Fruit fly (Drosophila melanogaster) whole organism, embryonic: ENCODE results near the gene CG15629.
A peak's percentile ranks its signal among the peaks of the same experiment; 100 is the strongest.

ENCODE experiments used
- Bgb ChIP-seq: fragments of 200-800 bp; sonication (Bioruptor generic); IDR thresholded peaks from 2 replicates; pipeline ENCODE4 v1.3.6; 2022; ENCODE audit warnings: missing biosample characterization, missing genetic modification characterization; ENCODE audit not compliant: partially characterized antibody
- CG10267 ChIP-seq: fragments of 200-800 bp; sonication (Bioruptor generic); optimal IDR thresholded peaks from 2 replicates; lab custom pipeline; 2018; ENCODE audit warnings: missing biosample characterization, mild to moderate bottlenecking, missing genetic modification characterization, moderate library complexity
- CG10431 ChIP-seq: fragments of 200-800 bp; sonication (Bioruptor generic); optimal IDR thresholded peaks from 3 replicates; lab custom pipeline; 2018; ENCODE audit warnings: missing biosample characterization, mild to moderate bottlenecking, missing genetic modification characterization
- CG10979 ChIP-seq: fragments of 200-800 bp; sonication (Bioruptor generic); optimal IDR thresholded peaks from 2 replicates; lab custom pipeline; 2018; ENCODE audit warnings: missing biosample characterization, mild to moderate bottlenecking, missing genetic modification characterization, moderate library complexity
- CG11085 ChIP-seq: fragments of 200-800 bp; sonication (Bioruptor generic); IDR thresholded peaks from 2 replicates; pipeline ENCODE4 v1.3.6; 2022; ENCODE audit warnings: missing biosample characterization, missing genetic modification characterization
- CG1233 ChIP-seq: fragments of 200-800 bp; sonication (Bioruptor generic); optimal IDR thresholded peaks from 4 replicates; lab custom pipeline; 2018; ENCODE audit warnings: missing biosample characterization, mild to moderate bottlenecking, missing genetic modification characterization
- CG14965 ChIP-seq: fragments of 200-800 bp; sonication (Bioruptor generic); optimal IDR thresholded peaks from 2 replicates; lab custom pipeline; 2016; ENCODE audit warnings: missing biosample characterization, missing genetic modification characterization, borderline replicate concordance
- CG1529 ChIP-seq: fragments of 200-800 bp; sonication (Bioruptor generic); optimal IDR thresholded peaks from 3 replicates; lab custom pipeline; 2018; ENCODE audit warnings: missing biosample characterization, missing genetic modification characterization
- CG1602 ChIP-seq: fragments of 200-800 bp; sonication (Bioruptor generic); optimal IDR thresholded peaks from 3 replicates; lab custom pipeline; 2016; ENCODE audit warnings: missing biosample characterization, missing genetic modification characterization
- CG17568 ChIP-seq: fragments of 200-800 bp; sonication (Bioruptor generic); optimal IDR thresholded peaks from 2 replicates; lab custom pipeline; 2018; ENCODE audit warnings: missing biosample characterization, mild to moderate bottlenecking, missing genetic modification characterization, moderate library complexity
- CG32772 ChIP-seq: fragments of 200-800 bp; sonication (Bioruptor generic); IDR thresholded peaks from 2 replicates; pipeline ENCODE4 v1.3.6; 2022; ENCODE audit warnings: missing biosample characterization, missing genetic modification characterization
- CG3281 ChIP-seq: fragments of 200-800 bp; sonication (Bioruptor generic); optimal IDR thresholded peaks from 3 replicates; lab custom pipeline; 2017; ENCODE audit warnings: missing biosample characterization, mild to moderate bottlenecking, missing genetic modification characterization
- CG33557 ChIP-seq: fragments of 200-800 bp; sonication (Bioruptor generic); optimal IDR thresholded peaks from 2 replicates; lab custom pipeline; 2019; ENCODE audit warnings: missing biosample characterization, mild to moderate bottlenecking, missing genetic modification characterization, moderate library complexity
- CG4730 ChIP-seq: fragments of 200-800 bp; sonication (Bioruptor generic); IDR thresholded peaks from 2 replicates; pipeline ENCODE4 v1.3.6; 2022; ENCODE audit warnings: missing biosample characterization, missing genetic modification characterization
- CG6813 ChIP-seq: fragments of 200-800 bp; sonication (Bioruptor generic); optimal IDR thresholded peaks from 2 replicates; lab custom pipeline; 2017; ENCODE audit warnings: missing biosample characterization, missing genetic modification characterization, mild to moderate bottlenecking, moderate library complexity, missing genetic modification reagents
- CG7372 ChIP-seq: fragments of 200-800 bp; sonication (Bioruptor generic); IDR thresholded peaks from 2 replicates; pipeline ENCODE4 v1.3.6; 2022; ENCODE audit warnings: missing biosample characterization, missing genetic modification characterization
- CG8089 ChIP-seq: fragments of 200-800 bp; sonication (Bioruptor generic); optimal IDR thresholded peaks from 3 replicates; lab custom pipeline; 2016; ENCODE audit warnings: missing biosample characterization, missing genetic modification characterization
- CG9215 ChIP-seq: fragments of 200-800 bp; sonication (Bioruptor generic); IDR thresholded peaks from 2 replicates; pipeline ENCODE4 v1.3.6; 2022; ENCODE audit warnings: missing biosample characterization, missing genetic modification characterization
- CG9437 ChIP-seq: fragments of 200-800 bp; sonication (Bioruptor generic); optimal IDR thresholded peaks from 2 replicates; lab custom pipeline; 2018; ENCODE audit warnings: missing biosample characterization, mild to moderate bottlenecking, missing genetic modification characterization
- CG9932 ChIP-seq: fragments of 200-800 bp; sonication (Bioruptor generic); IDR thresholded peaks from 2 replicates; pipeline ENCODE4 v1.3.6; 2022; ENCODE audit warnings: missing biosample characterization, missing genetic modification characterization
- Dll ChIP-seq: fragments of 200-800 bp; sonication (Bioruptor generic); IDR thresholded peaks from 4 replicates; pipeline ENCODE4 v1.3.6; 2022; ENCODE audit warnings: missing biosample characterization, missing genetic modification characterization; ENCODE audit not compliant: partially characterized antibody
- Doc2 ChIP-seq: fragments of 200-800 bp; sonication (Bioruptor generic); IDR thresholded peaks from 2 replicates; pipeline ENCODE4 v1.3.6; 2022; ENCODE audit warnings: missing biosample characterization, missing genetic modification characterization
- Drgx ChIP-seq: fragments of 200-800 bp; sonication (Bioruptor generic); IDR thresholded peaks from 2 replicates; pipeline ENCODE4 v1.3.6; 2022; ENCODE audit warnings: missing biosample characterization, missing genetic modification characterization
- Elba2 ChIP-seq: fragments of 200-800 bp; sonication (Bioruptor generic); optimal IDR thresholded peaks from 3 replicates; lab custom pipeline; 2016; ENCODE audit warnings: missing biosample characterization, missing genetic modification characterization
- Ets97D ChIP-seq: fragments of 200-800 bp; sonication (Bioruptor generic); optimal IDR thresholded peaks from 3 replicates; lab custom pipeline; 2016; ENCODE audit warnings: missing biosample characterization, missing genetic modification characterization
- Lim3 ChIP-seq: fragments of 200-800 bp; sonication (Bioruptor generic); IDR thresholded peaks from 2 replicates; pipeline ENCODE4 v1.3.6; 2022; ENCODE audit warnings: missing biosample characterization, missing genetic modification characterization
- Nf-YB ChIP-seq: fragments of 200-800 bp; sonication (Bioruptor generic); optimal IDR thresholded peaks from 3 replicates; lab custom pipeline; 2019; ENCODE audit warnings: missing biosample characterization, mild to moderate bottlenecking, missing genetic modification characterization, moderate library complexity
- Nf-YC ChIP-seq: fragments of 200-800 bp; optimal IDR thresholded peaks from 3 replicates; lab custom pipeline; 2019; ENCODE audit warnings: missing biosample characterization, mild to moderate bottlenecking, missing genetic modification characterization, moderate library complexity
- Optix ChIP-seq: fragments of 200-800 bp; sonication (Bioruptor generic); IDR thresholded peaks from 3 replicates; pipeline ENCODE4 v1.3.6; 2022; ENCODE audit warnings: missing biosample characterization, missing genetic modification characterization
- Side ChIP-seq: fragments of 200-800 bp; sonication (Bioruptor generic); optimal IDR thresholded peaks from 2 replicates; lab custom pipeline; 2016; ENCODE audit warnings: missing biosample characterization, missing genetic modification characterization
- Sox100B ChIP-seq: fragments of 200-800 bp; sonication (Bioruptor generic); optimal IDR thresholded peaks from 3 replicates; lab custom pipeline; 2018; ENCODE audit warnings: missing biosample characterization, mild to moderate bottlenecking, missing genetic modification characterization
- bowl ChIP-seq: fragments of 200-800 bp; sonication (Bioruptor generic); IDR thresholded peaks from 2 replicates; pipeline ENCODE4 v1.3.6; 2022; ENCODE audit warnings: missing biosample characterization, missing genetic modification characterization
- bsh ChIP-seq, 2 experiments: fragments of 200-800 bp; sonication (Bioruptor generic); optimal IDR thresholded peaks; 2 replicates each; lab custom pipeline; 2017 to 2018; ENCODE audit warnings: mild to moderate bottlenecking in 2 of 2, missing biosample characterization in 2 of 2, missing genetic modification characterization in 2 of 2, moderate library complexity in 1 of 2
- cad ChIP-seq: fragments of >200 bp; optimal IDR thresholded peaks from 2 replicates; lab custom pipeline; 2017; ENCODE audit warnings: missing biosample characterization, missing genetic modification characterization
- cas ChIP-seq: fragments of 200-800 bp; sonication (Bioruptor generic); IDR thresholded peaks from 2 replicates; pipeline ENCODE4 v1.3.6; 2022; ENCODE audit warnings: missing biosample characterization, missing genetic modification characterization
- danr ChIP-seq: fragments of 200-800 bp; sonication (Bioruptor generic); IDR thresholded peaks from 2 replicates; pipeline ENCODE4 v1.3.6; 2022; ENCODE audit warnings: missing biosample characterization, missing genetic modification characterization
- en ChIP-seq: fragments of 200-800 bp; sonication (Bioruptor generic); optimal IDR thresholded peaks from 2 replicates; lab custom pipeline; 2016; ENCODE audit warnings: missing biosample characterization, missing genetic modification characterization
- gcm ChIP-seq: fragments of 200-800 bp; sonication (Bioruptor generic); optimal IDR thresholded peaks from 2 replicates; lab custom pipeline; 2019; ENCODE audit warnings: missing biosample characterization, mild to moderate bottlenecking, missing genetic modification characterization, moderate library complexity
- hb ChIP-seq: fragments of 200-800 bp; sonication (Bioruptor generic); IDR thresholded peaks from 3 replicates; pipeline ENCODE4 v1.3.6; 2022; ENCODE audit warnings: missing biosample characterization, missing genetic modification characterization; ENCODE audit not compliant: partially characterized antibody
- insv ChIP-seq, 2 experiments: fragments of 200-800 bp; sonication (Bioruptor generic); optimal IDR thresholded peaks; 3 replicates each; lab custom pipeline; 2016 to 2018; ENCODE audit warnings: missing biosample characterization in 2 of 2, missing genetic modification characterization in 2 of 2
- lbe ChIP-seq: fragments of 200-800 bp; sonication (Bioruptor generic); optimal IDR thresholded peaks from 2 replicates; lab custom pipeline; 2016; ENCODE audit warnings: missing biosample characterization, mild to moderate bottlenecking, missing genetic modification characterization
- lmd ChIP-seq: fragments of 200-800 bp; sonication (Bioruptor generic); IDR thresholded peaks from 2 replicates; pipeline ENCODE4 v1.3.6; 2022; ENCODE audit warnings: missing biosample characterization, missing genetic modification characterization
- otp ChIP-seq: fragments of 200-800 bp; sonication (Bioruptor generic); IDR thresholded peaks from 3 replicates; pipeline ENCODE4, ENCODE4 v1.3.6; 2022; ENCODE audit warnings: missing biosample characterization, missing genetic modification characterization
- rib ChIP-seq: fragments of 200-800 bp; sonication (Bioruptor generic); IDR thresholded peaks from 2 replicates; pipeline ENCODE4 v1.3.6; 2022; ENCODE audit warnings: missing biosample characterization, missing genetic modification characterization
- sd ChIP-seq: fragments of 200-800 bp; sonication (Bioruptor generic); optimal IDR thresholded peaks from 3 replicates; lab custom pipeline; 2018; ENCODE audit warnings: missing biosample characterization, mild to moderate bottlenecking, missing genetic modification characterization, moderate library complexity
- slp2 ChIP-seq: fragments of 200-800 bp; sonication (Bioruptor generic); optimal IDR thresholded peaks from 2 replicates; lab custom pipeline; 2016; ENCODE audit warnings: missing biosample characterization, missing genetic modification characterization
- stwl ChIP-seq: fragments of 200-800 bp; sonication (Bioruptor generic); optimal IDR thresholded peaks from 3 replicates; lab custom pipeline; 2018; ENCODE audit warnings: missing biosample characterization, mild to moderate bottlenecking, missing genetic modification characterization, moderate library complexity
- trem ChIP-seq: fragments of 200-800 bp; optimal IDR thresholded peaks from 3 replicates; lab custom pipeline; 2019; ENCODE audit warnings: missing biosample characterization, mild to moderate bottlenecking, missing genetic modification characterization, moderate library complexity
- tup ChIP-seq: fragments of 200-800 bp; sonication (Bioruptor generic); optimal IDR thresholded peaks from 2 replicates; lab custom pipeline; 2016; ENCODE audit warnings: missing biosample characterization, mild to moderate bottlenecking, missing genetic modification characterization, moderate library complexity
- zfh1 ChIP-seq: fragments of 200-800 bp; sonication (Bioruptor generic); IDR thresholded peaks from 3 replicates; pipeline ENCODE4 v1.3.6; 2022; ENCODE audit warnings: missing biosample characterization, missing genetic modification characterization
- zfh2 ChIP-seq: fragments of 200-800 bp; sonication (Bioruptor generic); optimal IDR thresholded peaks from 2 replicates; lab custom pipeline; 2016; ENCODE audit warnings: missing biosample characterization, missing genetic modification characterization

The CG15629 gene

DNA sequence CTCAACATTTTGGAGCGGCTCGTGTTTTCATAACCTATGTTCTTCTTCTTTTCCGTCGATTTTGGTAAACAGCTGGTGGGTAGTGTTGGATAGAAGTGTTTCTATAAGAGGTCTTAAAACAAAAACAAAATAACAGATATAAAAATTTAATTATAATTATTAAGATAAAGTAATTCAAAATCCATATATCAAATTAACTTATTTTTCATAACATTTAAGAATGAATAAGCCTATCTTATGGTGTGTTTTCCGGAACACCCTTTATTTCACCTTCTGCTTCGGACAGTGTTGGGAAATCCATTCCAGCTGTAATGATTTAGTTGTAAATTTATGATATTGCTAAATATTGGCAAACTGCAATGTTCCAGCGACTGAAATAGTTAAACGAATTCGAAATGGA lies 37.5 kb downstream of the CG15629 start, which contains the start of the genes mRpS2 and Mon1 (continued):
- TF ChIP-seq CG10267: peak; percentile 99
- peak; percentile 87 for TF ChIP-seq CG6813 (GFP tag; lab: Kevin White, UChicago)
- TF ChIP-seq Doc2: peak; percentile 73; the same call in 1 of the 2 replicates
- peak; percentile 90 for TF ChIP-seq Sox100B (GFP tag; lab: Kevin White, UChicago)
- peak; percentile 97 for TF ChIP-seq CG11085 (GFP tag; lab: Robert Waterston, UW)
- TF ChIP-seq Nf-YC (tag; lab: Kevin White, UChicago): peak; percentile 84
- TF ChIP-seq danr (GFP tag; lab: Robert Waterston, UW): peak; percentile 87
- peak; percentile 85 for TF ChIP-seq tup
- TF ChIP-seq CG9437 (GFP tag; lab: Kevin White, UChicago): peak; percentile 90
- TF ChIP-seq lbe (GFP tag; lab: Kevin White, UChicago): peak; percentile 86
- peak; percentile 35 for TF ChIP-seq en
- TF ChIP-seq Ets97D: peak; percentile 72
- peak; percentile 81 for TF ChIP-seq CG33557 (GFP tag; lab: Kevin White, UChicago)
- peak; percentile 91 for TF ChIP-seq CG10979 (tag; lab: Kevin White, UChicago)
- TF ChIP-seq CG1233: peak; percentile 94
- TF ChIP-seq gcm (GFP tag; lab: Kevin White, UChicago): peak; percentile 95
- TF ChIP-seq bowl (GFP tag; lab: Robert Waterston, UW): peak; percentile 92
- no peak for TF ChIP-seq hb (GFP tag; lab: Robert Waterston, UW)
- peak; percentile 96 for TF ChIP-seq Drgx
- peak; percentile 98 for TF ChIP-seq CG9932 (GFP tag; lab: Robert Waterston, UW)
- TF ChIP-seq sd (tag; lab: Kevin White, UChicago): no peak
- TF ChIP-seq zfh1 (GFP tag; lab: Robert Waterston, UW): peak; percentile 95
- no peak for TF ChIP-seq Bgb (GFP tag; lab: Robert Waterston, UW)
- peak; percentile 77 for TF ChIP-seq Lim3 (GFP tag; lab: Robert Waterston, UW)
- TF ChIP-seq Elba2 (GFP tag; lab: Kevin White, UChicago): peak; percentile 62
- peak; percentile 83 for TF ChIP-seq CG1529 (GFP tag; lab: Kevin White, UChicago)
- peak in 1 of 2 experiments; percentile 57 for TF ChIP-seq insv (GFP tag; optimal IDR thresholded peaks at IDR 0.05; lab: Kevin White, UChicago)
- peak; percentile 95 for TF ChIP-seq CG3281
- TF ChIP-seq CG1602 (GFP tag; lab: Kevin White, UChicago): peak; percentile 95
- TF ChIP-seq CG17568: peak; percentile 90
- TF ChIP-seq stwl (tag; lab: Kevin White, UChicago): peak; percentile 96
- TF ChIP-seq CG9215 (GFP tag; lab: Robert Waterston, UW): peak; percentile 92
- TF ChIP-seq CG7372 (GFP tag; lab: Robert Waterston, UW): peak; percentile 95
- peak; percentile 85 for TF ChIP-seq Optix (GFP tag; lab: Robert Waterston, UW)
- peak; percentile 94 for TF ChIP-seq lmd (GFP tag; lab: Robert Waterston, UW)
- peak; percentile 44; the same call in 1 of the 4 replicates for TF ChIP-seq Dll
- peak; percentile 84 for TF ChIP-seq zfh2 (GFP tag; lab: Kevin White, UChicago)
- TF ChIP-seq trem: peak; percentile 94
- peak; percentile 56 for TF ChIP-seq CG10431 (GFP tag; lab: Kevin White, UChicago)
- peak; percentile 61 for TF ChIP-seq slp2
- peak; percentile 74 for TF ChIP-seq Nf-YB (GFP tag; lab: Kevin White, UChicago)
- TF ChIP-seq CG8089 (GFP tag; lab: Kevin White, UChicago): peak; percentile 70
- TF ChIP-seq Side (GFP tag; lab: Kevin White, UChicago): peak; percentile 65
- peak; percentile 95 for TF ChIP-seq CG32772 (GFP tag; lab: Robert Waterston, UW)
- TF ChIP-seq cas (GFP tag; lab: Robert Waterston, UW): peak; percentile 93
- no peak for TF ChIP-seq CG14965 (GFP tag; lab: Kevin White, UChicago)
- TF ChIP-seq CG4730 (GFP tag; lab: Robert Waterston, UW): peak; percentile 96
- no peak for TF ChIP-seq cad (GFP tag; lab: Kevin White, UChicago)
- peak; percentile 95 for TF ChIP-seq otp (GFP tag; lab: Robert Waterston, UW)
- TF ChIP-seq bsh (GFP tag; optimal IDR thresholded peaks at IDR 0.05; lab: Kevin White, UChicago): peak; percentile 67 to 95
- peak; percentile 89 for TF ChIP-seq rib (GFP tag; lab: Robert Waterston, UW)
